Worm (Caenorhabditis elegans) whole organism, L1 larva: Measurements from ENCODE around the gene melo-3.
"Not testable (repeated sequence)": the region's sequence is repeated elsewhere in the genome, so short reads cannot be mapped to it uniquely, and the experiment has no call there.

ENCODE experiments used
- C04F5.9 ChIP-seq: sonication (generic microtip); optimal IDR thresholded peaks from 2 replicates; lab custom pipeline; 2016; ENCODE audit warnings: missing genetic modification characterization, missing compliant biosample characterization
- C16A3.4 ChIP-seq: fragments of 150-350 bp; optimal IDR thresholded peaks from 2 replicates; lab custom pipeline; 2014; ENCODE audit warnings: missing biosample characterization, missing genetic modification characterization
- alr-1 ChIP-seq: fragments of 200-800 bp; sonication (Bioruptor generic); optimal IDR thresholded peaks from 2 replicates; lab custom pipeline; 2018; ENCODE audit warnings: borderline replicate concordance, mild to moderate bottlenecking, missing genetic modification characterization, missing compliant biosample characterization
- aly-2 ChIP-seq: fragments of 150-350 bp; optimal IDR thresholded peaks from 2 replicates; lab custom pipeline; 2014; ENCODE audit warnings: missing biosample characterization, missing genetic modification characterization
- blmp-1 ChIP-seq: fragments of 150-350 bp; optimal IDR thresholded peaks from 2 replicates; lab custom pipeline; 2014; ENCODE audit warnings: missing biosample characterization, missing genetic modification characterization
- ceh-63 ChIP-seq: fragments of 200-800 bp; sonication (Bioruptor generic); optimal IDR thresholded peaks from 2 replicates; lab custom pipeline; 2018; ENCODE audit warnings: mild to moderate bottlenecking, missing genetic modification characterization, missing compliant biosample characterization
- ceh-8 ChIP-seq: fragments of 200-800 bp; sonication (Bioruptor generic); optimal IDR thresholded peaks from 2 replicates; lab custom pipeline; 2018; ENCODE audit warnings: mild to moderate bottlenecking, missing genetic modification characterization, moderate library complexity, missing compliant biosample characterization
- dpl-1 ChIP-seq, 3 experiments: fragments of 150-350 bp in 2 of 3; sonication (generic microtip) in 1 of 3; optimal IDR thresholded peaks; 2 replicates each; lab custom pipeline; 2014 to 2017; ENCODE audit warnings: missing biosample characterization in 3 of 3, missing genetic modification characterization in 3 of 3, missing genetic modification reagents in 3 of 3
- dsc-1 ChIP-seq: sonication (generic microtip); optimal IDR thresholded peaks from 2 replicates; lab custom pipeline; 2016; ENCODE audit warnings: mild to moderate bottlenecking, missing genetic modification characterization, missing compliant biosample characterization
- efl-1 ChIP-seq, 4 experiments: fragments of 150-350 bp; optimal IDR thresholded peaks in 3 of 4; peaks in 1 of 4; 1 replicate in 1 of 4; 2 replicates in 3 of 4; lab custom pipeline; 2014; ENCODE audit warnings: missing biosample characterization in 2 of 4, missing genetic modification characterization in 2 of 4, missing genetic modification reagents in 2 of 4
- efl-3 ChIP-seq: fragments of 200-800 bp; sonication (Bioruptor generic); optimal IDR thresholded peaks from 2 replicates; lab custom pipeline; 2018; ENCODE audit warnings: mild to moderate bottlenecking, missing genetic modification characterization, missing compliant biosample characterization
- egl-13 ChIP-seq: sonication (generic microtip); optimal IDR thresholded peaks from 2 replicates; lab custom pipeline; 2016; ENCODE audit warnings: missing genotype, missing genetic modification reagents, missing genetic modification characterization, missing compliant biosample characterization
- fkh-4 ChIP-seq: sonication (generic microtip); optimal IDR thresholded peaks from 2 replicates; lab custom pipeline; 2016; ENCODE audit warnings: missing compliant biosample characterization, missing genetic modification characterization, borderline replicate concordance
- fos-1 ChIP-seq: fragments of 150-350 bp; optimal IDR thresholded peaks from 2 replicates; lab custom pipeline; 2014; ENCODE audit warnings: missing biosample characterization, missing genetic modification characterization
- hlh-4 ChIP-seq: sonication (generic microtip); optimal IDR thresholded peaks from 2 replicates; lab custom pipeline; 2016; ENCODE audit warnings: mild to moderate bottlenecking, missing genetic modification characterization, missing compliant biosample characterization
- hpl-2 ChIP-seq: fragments of 150-350 bp; optimal IDR thresholded peaks from 2 replicates; lab custom pipeline; 2014; ENCODE audit warnings: missing biosample characterization, missing genetic modification reagents, missing genetic modification characterization
- isw-1 ChIP-seq: fragments of 200-800 bp; sonication (Bioruptor generic); IDR thresholded peaks from 2 replicates; pipeline ENCODE4 v1.3.6; 2022; ENCODE audit warnings: missing genetic modification characterization, missing compliant biosample characterization
- jun-1 ChIP-seq: fragments of 150-350 bp; optimal IDR thresholded peaks from 2 replicates; lab custom pipeline; 2014; ENCODE audit warnings: missing biosample characterization, missing genetic modification reagents, missing genetic modification characterization
- lin-39 ChIP-seq: fragments of 150-350 bp; optimal IDR thresholded peaks from 2 replicates; lab custom pipeline; 2014; ENCODE audit warnings: missing biosample characterization, missing genetic modification reagents, missing genetic modification characterization
- lsy-2 ChIP-seq, 2 experiments: fragments of 150-350 bp; optimal IDR thresholded peaks; 2 replicates each; lab custom pipeline; 2014; ENCODE audit warnings: missing biosample characterization in 2 of 2, missing genetic modification characterization in 2 of 2
- mdl-1 ChIP-seq, 2 experiments: fragments of 150-350 bp; optimal IDR thresholded peaks; 2 replicates each; lab custom pipeline; 2014 to 2017; ENCODE audit warnings: missing biosample characterization in 2 of 2, missing genetic modification characterization in 2 of 2, inconsistent platforms in 1 of 2
- nhr-19 ChIP-seq: fragments of 200-800 bp; sonication (Bioruptor generic); conservative IDR thresholded peaks from 2 replicates; pipeline ENCODE4 v1.3.6; 2022; ENCODE audit warnings: missing genetic modification characterization, missing compliant biosample characterization
- nhr-20 ChIP-seq: sonication (generic microtip); optimal IDR thresholded peaks from 2 replicates; lab custom pipeline; 2016; ENCODE audit warnings: mild to moderate bottlenecking, missing genetic modification characterization, missing compliant biosample characterization
- nhr-237 ChIP-seq: fragments of 150-350 bp; optimal IDR thresholded peaks from 2 replicates; lab custom pipeline; 2014; ENCODE audit warnings: missing biosample characterization, missing genetic modification characterization
- nhr-71 ChIP-seq: sonication (generic microtip); optimal IDR thresholded peaks from 2 replicates; lab custom pipeline; 2016; ENCODE audit warnings: mild to moderate bottlenecking, missing genetic modification characterization, moderate library complexity, missing compliant biosample characterization
- nhr-76 ChIP-seq: sonication (generic microtip); optimal IDR thresholded peaks from 2 replicates; lab custom pipeline; 2017; ENCODE audit warnings: missing biosample characterization, missing genetic modification characterization
- nhr-77 ChIP-seq: fragments of 150-350 bp; optimal IDR thresholded peaks from 2 replicates; lab custom pipeline; 2014; ENCODE audit warnings: missing biosample characterization, missing genetic modification characterization
- nhr-84 ChIP-seq: sonication (generic microtip); optimal IDR thresholded peaks from 2 replicates; lab custom pipeline; 2017; ENCODE audit warnings: missing biosample characterization, missing genetic modification characterization
- nhr-85 ChIP-seq: sonication (generic microtip); peaks from one replicate; lab custom pipeline; 2016; ENCODE audit warnings: missing genetic modification characterization, inconsistent platforms, missing compliant biosample characterization
- nhr-90 ChIP-seq: sonication (generic microtip); optimal IDR thresholded peaks from 2 replicates; lab custom pipeline; 2016; ENCODE audit warnings: mild to moderate bottlenecking, missing genetic modification characterization, missing compliant biosample characterization; ENCODE audit not compliant: poor library complexity
- pag-3 ChIP-seq: sonication (generic microtip); optimal IDR thresholded peaks from 2 replicates; lab custom pipeline; 2017; ENCODE audit warnings: missing genetic modification characterization, mild to moderate bottlenecking, missing compliant biosample characterization, antibody characterized with exemption, borderline replicate concordance; ENCODE audit not compliant: insufficient read depth
- rnt-1 ChIP-seq: sonication (generic microtip); optimal IDR thresholded peaks from 2 replicates; lab custom pipeline; 2016; ENCODE audit warnings: mild to moderate bottlenecking, missing genetic modification characterization, moderate library complexity, missing compliant biosample characterization
- snpc-4 ChIP-seq: fragments of 150-350 bp; optimal IDR thresholded peaks from 2 replicates; lab custom pipeline; 2014; ENCODE audit warnings: missing biosample characterization, missing genetic modification characterization
- sox-4 ChIP-seq: sonication (generic microtip); optimal IDR thresholded peaks from 2 replicates; lab custom pipeline; 2016; ENCODE audit warnings: missing genetic modification characterization, missing compliant biosample characterization
- sptf-1 ChIP-seq: fragments of 150-350 bp; optimal IDR thresholded peaks from 2 replicates; lab custom pipeline; 2014; ENCODE audit warnings: missing biosample characterization, missing genetic modification characterization
- tbx-2 ChIP-seq: sonication (generic microtip); optimal IDR thresholded peaks from 2 replicates; lab custom pipeline; 2016; ENCODE audit warnings: missing genetic modification characterization, missing compliant biosample characterization
- tlp-1 ChIP-seq: fragments of 150-350 bp; optimal IDR thresholded peaks from 2 replicates; lab custom pipeline; 2014; ENCODE audit warnings: missing biosample characterization, missing genetic modification characterization
- unc-130 ChIP-seq: fragments of 150-350 bp; optimal IDR thresholded peaks from 2 replicates; lab custom pipeline; 2017; ENCODE audit warnings: missing biosample characterization, missing genetic modification characterization, inconsistent platforms
- unc-62 ChIP-seq: fragments of 150-350 bp; optimal IDR thresholded peaks from 2 replicates; lab custom pipeline; 2014; ENCODE audit warnings: missing biosample characterization, missing genetic modification reagents, missing genetic modification characterization
- unc-98 ChIP-seq: fragments of 200-800 bp; sonication (Bioruptor generic); IDR thresholded peaks from 2 replicates; pipeline ENCODE4 v1.3.6; 2022; ENCODE audit warnings: missing genetic modification characterization, missing compliant biosample characterization
- xbp-1 ChIP-seq: sonication (generic microtip); optimal IDR thresholded peaks from 2 replicates; lab custom pipeline; 2016; ENCODE audit warnings: missing genetic modification characterization, missing compliant biosample characterization
- zip-4 ChIP-seq: fragments of 200-800 bp; sonication (Bioruptor generic); optimal IDR thresholded peaks from 2 replicates; lab custom pipeline; 2018; ENCODE audit warnings: mild to moderate bottlenecking, missing genetic modification characterization, moderate library complexity, missing compliant biosample characterization
- ztf-11 ChIP-seq, 2 experiments: sonication (generic microtip); optimal IDR thresholded peaks; 2 replicates each; lab custom pipeline; 2016 to 2017; ENCODE audit warnings: missing genetic modification characterization in 2 of 2, missing biosample characterization in 1 of 2, missing compliant biosample characterization in 1 of 2

Gene melo-3

DNA sequence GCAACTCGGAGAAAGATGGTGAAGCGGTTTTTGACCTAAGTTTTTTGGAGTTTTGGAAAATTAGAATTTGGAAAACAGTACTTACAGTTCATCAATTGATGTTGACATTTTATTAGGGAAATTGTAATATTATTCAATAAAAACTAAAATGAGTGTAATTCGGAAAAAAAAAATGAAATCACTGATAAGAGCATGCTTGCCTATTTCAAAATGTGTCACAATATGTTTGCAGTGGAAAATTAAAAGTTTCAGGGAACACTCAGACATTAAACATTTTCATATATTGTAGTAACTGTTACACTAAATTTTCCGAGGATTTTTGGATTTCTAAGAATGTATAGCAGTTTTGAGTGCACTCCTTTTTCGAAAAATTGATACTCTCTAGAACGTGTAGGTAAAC, 15.7 kb upstream of the melo-3 start, which contains the start of the genes fbxa-82 and C25D7.5:
fbxa-82 (minus strand) TSS at position 163 of the 400 bp plus-strand sequence.
C25D7.5 (plus strand) TSS at position 283 of the 400 bp plus-strand sequence.
- no peak for TF ChIP-seq rnt-1
- no peak for TF ChIP-seq hpl-2 (GFP tag; lab: Kevin White, UChicago)
- TF ChIP-seq sox-4, result no peak
- TF ChIP-seq nhr-77 (tag; lab: Kevin White, UChicago), result no peak
- no peak for TF ChIP-seq alr-1 (tag; lab: Kevin White, UChicago)
- TF ChIP-seq nhr-20, result no peak
- no peak for TF ChIP-seq unc-98 (GFP tag; lab: Robert Waterston, UW)
- no peak for TF ChIP-seq efl-3 (GFP tag; lab: Kevin White, UChicago)
- no peak for TF ChIP-seq isw-1 (GFP tag; lab: Robert Waterston, UW)

DNA sequence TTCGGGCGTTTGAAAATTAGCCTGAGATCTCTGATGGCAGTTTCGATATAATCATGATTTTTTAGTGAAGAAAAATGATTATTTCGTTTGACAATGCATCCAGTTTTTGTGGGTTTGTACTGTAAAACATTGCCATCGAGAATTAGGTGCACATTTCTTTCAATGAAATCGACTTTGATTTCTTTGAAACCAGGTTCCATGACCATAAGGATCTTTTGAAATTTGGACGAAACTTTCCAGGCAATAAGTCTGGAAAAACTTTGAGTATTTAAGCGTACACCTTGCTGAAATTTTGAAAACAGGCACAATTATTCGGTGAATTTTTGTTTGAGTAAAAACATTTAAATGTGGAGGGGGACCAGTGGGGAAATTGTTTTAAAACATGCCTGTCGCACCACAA, 15.1 kb upstream of the melo-3 start:
- TF ChIP-seq sptf-1 (tag; lab: Kevin White, UChicago), result no peak
- no peak for TF ChIP-seq jun-1 (tag; lab: Kevin White, UChicago)
- no peak for TF ChIP-seq C04F5.9 (tag; lab: Kevin White, UChicago)
- TF ChIP-seq efl-3 (GFP tag; lab: Kevin White, UChicago), result no peak
- TF ChIP-seq unc-130 (tag; lab: Kevin White, UChicago), result no peak
- TF ChIP-seq snpc-4 (tag; lab: Kevin White, UChicago), result no peak
- no peak for TF ChIP-seq alr-1 (tag; lab: Kevin White, UChicago)
- no peak for TF ChIP-seq C16A3.4 (tag; lab: Kevin White, UChicago)
- no peak for TF ChIP-seq nhr-237 (tag; lab: Kevin White, UChicago)

DNA sequence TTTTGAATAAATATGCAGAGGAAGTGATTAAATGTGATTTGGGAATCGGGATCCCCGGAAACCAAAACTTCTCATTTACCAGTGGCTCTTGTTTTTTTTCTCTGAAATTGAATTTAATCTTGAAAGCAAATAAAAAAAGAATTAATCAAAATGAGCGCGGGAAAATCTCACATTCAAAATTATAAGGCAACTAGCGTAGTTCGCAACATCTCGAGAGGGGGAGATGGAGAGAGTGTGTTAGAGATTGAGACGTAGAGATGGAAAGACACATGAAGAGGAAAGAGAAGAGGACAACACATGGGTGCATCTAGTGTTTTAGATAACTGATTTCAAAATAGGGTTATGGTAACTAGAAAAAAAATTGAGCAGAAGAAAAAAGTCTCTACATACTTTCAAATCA, 11.4 kb upstream of the melo-3 start, which contains the start of gene sdc-3:
sdc-3 (minus strand) TSS at position 101 of the 400 bp plus-strand sequence.
- no peak for TF ChIP-seq xbp-1
- TF ChIP-seq nhr-76 (tag; lab: Kevin White, UChicago), result no peak
- no peak for TF ChIP-seq nhr-19 (GFP tag; lab: Robert Waterston, UW)
- TF ChIP-seq nhr-237 (tag; lab: Kevin White, UChicago), result no peak
- TF ChIP-seq rnt-1, result no peak
- peak; percentile 47 for TF ChIP-seq nhr-85 (tag; lab: Kevin White, UChicago)
- TF ChIP-seq tlp-1 (tag; lab: Kevin White, UChicago), result no peak
- no peak for TF ChIP-seq lin-39
- TF ChIP-seq dpl-1 (GFP tag; optimal IDR thresholded peaks at IDR 0.05; lab: Kevin White, UChicago), result peak in 2 of 3 experiments; percentile 14 to 46
- no peak for TF ChIP-seq ceh-63 (GFP tag; lab: Kevin White, UChicago)
- TF ChIP-seq efl-1 (optimal IDR thresholded peaks at IDR 0.05; lab: Kevin White, UChicago), result peak; percentile 1 to 39
- peak in 1 of 2 experiments; percentile 29 for TF ChIP-seq efl-1 (GFP tag; optimal IDR thresholded peaks at IDR 0.05 in 1 of 2; lab: Kevin White, UChicago)
- TF ChIP-seq hlh-4 (tag; lab: Kevin White, UChicago), result no peak
- TF ChIP-seq fkh-4 (tag; lab: Kevin White, UChicago), result no peak
- no peak for TF ChIP-seq ceh-8
- no peak for TF ChIP-seq lsy-2 (tag; optimal IDR thresholded peaks at IDR 0.05; lab: Kevin White, UChicago)
- TF ChIP-seq blmp-1 (tag; lab: Kevin White, UChicago), result no peak
- TF ChIP-seq aly-2 (tag; lab: Kevin White, UChicago), result no peak

DNA sequence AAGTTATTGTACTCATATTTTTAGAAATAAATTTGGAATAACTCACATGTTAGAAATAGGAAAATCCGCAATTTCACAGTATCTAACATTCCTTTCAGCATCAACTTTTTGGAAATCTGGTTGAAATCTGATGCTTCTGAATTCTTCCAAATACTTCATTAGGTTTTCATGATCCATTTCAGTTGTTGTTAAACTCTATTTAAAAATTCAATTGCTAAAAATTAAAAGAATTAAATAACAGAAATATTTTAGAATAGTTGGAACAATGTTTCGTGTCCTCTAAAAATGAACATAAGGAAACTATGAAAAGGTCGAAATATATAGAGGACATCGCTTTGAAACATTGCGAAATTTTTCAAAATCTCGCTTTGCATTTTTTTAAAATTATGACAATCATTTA, 5.3 kb downstream of the melo-3 start, which contains the start of gene cng-1:
cng-1 (minus strand) TSS at position 101 of the 400 bp plus-strand sequence.
- not testable (repeated sequence) for TF ChIP-seq zip-4; jun-1 (tag; lab: Kevin White, UChicago); nhr-84

DNA sequence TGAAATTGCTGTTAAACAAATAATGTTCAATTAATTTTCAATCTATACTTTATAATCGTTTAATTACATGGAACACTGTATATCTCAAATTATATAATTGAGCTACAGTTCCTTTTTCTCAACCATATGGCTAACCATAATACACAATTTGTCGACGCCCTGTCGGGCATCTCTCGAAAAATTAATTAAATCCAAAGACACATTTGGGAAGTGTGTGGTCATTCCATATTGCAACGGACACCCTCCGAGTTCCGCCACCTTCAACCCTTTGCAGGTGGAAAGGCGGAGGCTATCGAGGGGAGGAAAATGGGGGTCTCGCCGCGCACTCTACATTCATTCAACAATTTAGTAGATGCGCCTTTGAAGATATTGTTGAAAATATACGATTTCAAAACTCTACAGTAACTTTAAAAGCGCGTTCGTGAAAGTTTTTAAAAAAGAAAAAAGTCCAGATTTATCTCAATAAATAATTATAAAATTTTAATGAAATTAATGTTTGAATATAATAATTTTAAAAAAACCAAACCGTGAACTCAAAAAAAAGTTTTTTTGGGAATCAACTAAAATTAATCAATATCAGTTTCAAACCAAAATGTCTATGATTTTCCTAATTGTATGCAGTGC, 7.7 kb downstream of the melo-3 start, which contains the start of gene F14H8.8:
F14H8.8 (plus strand) TSS at position 574 of the 624 bp plus-strand sequence.
- no peak for TF ChIP-seq efl-3 (GFP tag; lab: Kevin White, UChicago)
- TF ChIP-seq unc-62 (GFP tag; lab: Kevin White, UChicago), result no peak
- no peak for TF ChIP-seq nhr-77 (tag; lab: Kevin White, UChicago)
- TF ChIP-seq nhr-71, result no peak
- no peak for TF ChIP-seq tbx-2 (tag; lab: Kevin White, UChicago)
- TF ChIP-seq egl-13 (tag; lab: Kevin White, UChicago), result no peak
- TF ChIP-seq nhr-85 (tag; lab: Kevin White, UChicago), result peak; percentile 78
- peak; percentile 97 for TF ChIP-seq snpc-4 (tag; lab: Kevin White, UChicago)
- TF ChIP-seq pag-3 (tag; lab: Kevin White, UChicago), result no peak
- peak; percentile 77 for TF ChIP-seq nhr-90 (tag; lab: Kevin White, UChicago)
- no peak for TF ChIP-seq fos-1 (tag; lab: Kevin White, UChicago)
- no peak for TF ChIP-seq mdl-1 (tag; optimal IDR thresholded peaks at IDR 0.05; lab: Kevin White, UChicago)
- TF ChIP-seq dsc-1, result no peak
- TF ChIP-seq ztf-11 (tag; optimal IDR thresholded peaks at IDR 0.05; lab: Kevin White, UChicago), result no peak
- TF ChIP-seq nhr-20, result peak; percentile 35
- no peak for TF ChIP-seq nhr-84
